Fruit fly (Drosophila melanogaster): ENCODE measurements around the gene daed.
A peak's percentile ranks its signal among the peaks of the same experiment; 100 is the strongest.

Gene daed

dm6 chr2L:2173604-2174003 lies 42.5 kb downstream of the daed start (continued):
- TF ChIP-seq CG15269 (tag; optimal IDR thresholded peaks at IDR 0.05) (peak; percentile 69), hth (optimal IDR thresholded peaks at IDR 0.05) (no peak), CG12659 (GFP tag; optimal IDR thresholded peaks at IDR 0.05) (no peak)

DNA sequence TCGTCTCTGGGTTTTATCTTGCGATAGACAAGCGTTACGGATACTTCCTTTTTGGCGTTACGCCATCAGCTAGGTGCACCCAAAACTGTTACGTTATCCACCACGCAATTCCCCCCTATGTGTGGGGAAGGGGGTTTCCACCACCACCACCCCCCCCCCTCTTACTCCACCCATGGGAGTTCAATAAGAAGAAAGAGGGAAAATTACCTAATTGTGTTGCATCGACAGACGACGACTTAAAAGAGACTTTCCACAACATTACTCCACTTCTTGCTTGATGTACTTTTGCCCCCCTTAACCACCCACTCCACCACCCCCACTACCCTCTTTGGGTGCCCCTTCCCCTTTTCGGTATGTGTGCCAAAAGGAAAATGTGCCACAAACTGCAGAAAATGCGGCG lies 42.9 kb downstream of the daed start:
- TF ChIP-seq mld (GFP tag; IDR thresholded peaks at IDR 0.05; ENCODE audit: partially characterized antibody) (no peak), crp (GFP tag; optimal IDR thresholded peaks at IDR 0.05) (no peak), crol (GFP tag; IDR thresholded peaks at IDR 0.05) (peak; percentile 78), nerfin-2 (GFP tag; IDR thresholded peaks at IDR 0.05; ENCODE audit: partially characterized antibody) (no peak), CG15479 (GFP tag; optimal IDR thresholded peaks at IDR 0.05) (no peak), CG11696 (GFP tag; IDR thresholded peaks at IDR 0.05) (no peak), ind (GFP tag; optimal IDR thresholded peaks at IDR 0.05) (no peak), bbx (GFP tag; IDR thresholded peaks at IDR 0.05; ENCODE audit: partially characterized antibody) (no peak), amos (GFP tag; IDR thresholded peaks at IDR 0.05; ENCODE audit: partially characterized antibody) (no peak), BEAF-32 (GFP tag; optimal IDR thresholded peaks at IDR 0.05) (no peak), CG9437 (GFP tag; optimal IDR thresholded peaks at IDR 0.05) (peak; percentile 56), Dbx (GFP tag; IDR thresholded peaks at IDR 0.05) (no peak), chm (GFP tag; IDR thresholded peaks at IDR 0.05) (no peak), Gsc (GFP tag; IDR thresholded peaks at IDR 0.05) (no peak), CG8924 (tag; optimal IDR thresholded peaks at IDR 0.05) (no peak), CG15696 (tag; optimal IDR thresholded peaks at IDR 0.05) (no peak), Bdp1 (GFP tag; optimal IDR thresholded peaks at IDR 0.05) (no peak), luna (GFP tag; optimal IDR thresholded peaks at IDR 0.05) (no peak), CG10979 (tag; optimal IDR thresholded peaks at IDR 0.05) (no peak), CG3407 (GFP tag; optimal IDR thresholded peaks at IDR 0.05) (no peak), crc (GFP tag; optimal IDR thresholded peaks at IDR 0.05) (no peak), pzg (GFP tag; optimal IDR thresholded peaks at IDR 0.05) (no peak), chinmo (GFP tag; IDR thresholded peaks at IDR 0.05; ENCODE audit: partially characterized antibody) (0 out of 4 replicates have a peak, but pooled peaks have one; percentile 54)

DNA sequence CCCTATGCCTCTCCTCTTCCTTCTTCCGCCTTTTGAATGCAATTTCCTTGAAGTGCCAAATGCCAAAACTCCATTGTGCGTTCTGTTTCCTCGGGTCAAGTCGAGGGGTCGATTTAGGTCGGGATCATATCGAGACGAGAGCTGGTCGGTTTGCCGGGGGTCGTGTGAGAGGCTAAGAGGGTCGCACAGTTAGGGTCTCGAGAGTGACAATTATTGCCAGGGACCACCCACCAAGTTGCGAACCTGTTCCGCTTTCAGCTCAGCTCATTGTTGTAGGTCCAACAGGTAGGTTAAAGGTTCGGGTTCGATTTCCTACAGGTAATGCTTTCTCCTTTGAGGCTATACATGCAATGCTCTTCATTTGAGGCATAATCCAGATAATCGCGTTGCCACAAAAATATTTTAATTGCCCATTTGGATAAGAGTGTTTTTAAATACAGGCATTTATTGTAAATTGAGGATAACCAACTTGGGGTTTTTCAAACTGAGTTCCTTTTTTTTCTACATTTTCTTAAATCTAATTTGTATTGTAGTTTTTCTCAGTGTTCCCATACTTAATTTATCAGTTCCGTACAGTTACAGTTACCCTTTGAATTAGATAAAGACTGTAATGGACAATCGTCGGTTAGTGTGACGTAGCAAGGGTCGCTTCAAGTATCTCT lies 43.5 kb downstream of the daed start:
- TF ChIP-seq CG14710 (tag; optimal IDR thresholded peaks at IDR 0.05) (peak; percentile 8), twi (tag; optimal IDR thresholded peaks at IDR 0.05) (no peak), Hr51 (GFP tag; optimal IDR thresholded peaks at IDR 0.05) (peak in 1 of 2 experiments; percentile 13), CG4707 (GFP tag; optimal IDR thresholded peaks at IDR 0.05) (no peak), CG13624 (GFP tag; optimal IDR thresholded peaks at IDR 0.05) (peak; percentile 8), kah (GFP tag; optimal IDR thresholded peaks at IDR 0.05) (no peak), row (GFP tag; IDR thresholded peaks at IDR 0.05) (peak; percentile 29; the same call in 2 of the 3 replicates), Tbp (GFP tag; optimal IDR thresholded peaks at IDR 0.05) (no peak), Ptx1 (GFP tag; IDR thresholded peaks at IDR 0.05) (peak; percentile 33; the same call in 1 of the 2 replicates), pros (GFP tag; optimal IDR thresholded peaks at IDR 0.05) (peak; percentile 38), Blimp-1 (GFP tag; optimal IDR thresholded peaks at IDR 0.05) (peak; percentile 1), CG18262 (tag; optimal IDR thresholded peaks at IDR 0.05) (peak; percentile 34), CG9727 (GFP tag; optimal IDR thresholded peaks at IDR 0.05) (peak; percentile 15), ken (GFP tag; IDR thresholded peaks at IDR 0.05) (no peak), CG17186 (GFP tag; optimal IDR thresholded peaks at IDR 0.05) (no peak), CG2678 (tag; optimal IDR thresholded peaks at IDR 0.05) (peak; percentile 12), Pdp1 (GFP tag; optimal IDR thresholded peaks at IDR 0.05) (peak in 1 of 2 experiments; percentile 37), CG18764 (GFP tag; optimal IDR thresholded peaks at IDR 0.05) (no peak), kay (GFP tag; optimal IDR thresholded peaks at IDR 0.05) (no peak), E2f1 (GFP tag; IDR thresholded peaks at IDR 0.05) (no peak), abd-A (tag; optimal IDR thresholded peaks at IDR 0.05) (no peak)
